Worm (Caenorhabditis elegans): Measurements from ENCODE around the gene C09F9.1.

ce11 chrII:14670175-14670574 is 28.0 kb upstream of the C09F9.1 start:
- TF ChIP-seq rnt-1 (tag; optimal IDR thresholded peaks at IDR 0.05) (peak; percentile 41), unc-62 (GFP tag; optimal IDR thresholded peaks at IDR 0.05) (no peak), lin-39 (tag; optimal IDR thresholded peaks at IDR 0.05) (no peak), grh-1 (GFP tag; IDR thresholded peaks at IDR 0.05) (no peak), sox-4 (tag; optimal IDR thresholded peaks at IDR 0.05) (no peak), snpc-4 (tag; optimal IDR thresholded peaks at IDR 0.05) (no peak), zip-4 (GFP tag; optimal IDR thresholded peaks at IDR 0.05) (no peak), ama-1 (optimal IDR thresholded peaks at IDR 0.05) (no peak), nhr-12 (tag; optimal IDR thresholded peaks at IDR 0.05) (no peak), skn-1 (tag; optimal IDR thresholded peaks at IDR 0.05) (no peak), fkh-10 (GFP tag; optimal IDR thresholded peaks at IDR 0.05) (no peak), lin-35 (GFP tag; optimal IDR thresholded peaks at IDR 0.05) (no peak), pag-3 (tag; optimal IDR thresholded peaks at IDR 0.05; ENCODE audit: borderline replicate concordance, insufficient read depth) (peak; percentile 2)
